Worm (Caenorhabditis elegans) whole organism, early embryonic: ENCODE results near the gene F42G2.7.

Experiments
- aly-1 ChIP-seq: sonication (generic microtip); optimal IDR thresholded peaks from 2 replicates; lab custom pipeline; 2016; ENCODE audit warnings: missing genetic modification characterization, missing compliant biosample characterization
- ama-1 ChIP-seq: fragments of 150-350 bp; optimal IDR thresholded peaks from 2 replicates; lab custom pipeline; 2014
- ceh-13 ChIP-seq: fragments of 200-800 bp; sonication (Bioruptor generic); optimal IDR thresholded peaks from 2 replicates; lab custom pipeline; 2018; ENCODE audit warnings: mild to moderate bottlenecking, missing genetic modification characterization, missing compliant biosample characterization
- ets-7 ChIP-seq: sonication (generic microtip); optimal IDR thresholded peaks from 2 replicates; lab custom pipeline; 2016; ENCODE audit warnings: missing genotype, missing genetic modification characterization, missing compliant biosample characterization
- flt-1 ChIP-seq: fragments of 200-800 bp; sonication (Bioruptor generic); IDR thresholded peaks from 2 replicates; pipeline ENCODE4 v1.3.6; 2022; ENCODE audit warnings: missing genetic modification characterization, missing compliant biosample characterization
- hmbx-1 ChIP-seq: sonication (generic microtip); optimal IDR thresholded peaks from 2 replicates; lab custom pipeline; 2016; ENCODE audit warnings: mild to moderate bottlenecking, missing genetic modification characterization, missing compliant biosample characterization
- hnd-1 ChIP-seq: sonication (generic microtip); optimal IDR thresholded peaks from 2 replicates; lab custom pipeline; 2016; ENCODE audit warnings: missing genetic modification characterization, missing compliant biosample characterization
- scrt-1 ChIP-seq: fragments of 200-800 bp; sonication (Bioruptor generic); IDR thresholded peaks from 2 replicates; pipeline ENCODE4 v1.3.6; 2022; ENCODE audit warnings: missing genetic modification characterization, missing compliant biosample characterization
- sea-1 ChIP-seq: fragments of 200-800 bp; sonication (Bioruptor generic); conservative IDR thresholded peaks from 2 replicates; pipeline ENCODE4 v1.3.6; 2022; ENCODE audit warnings: missing genetic modification characterization, missing compliant biosample characterization
- tbx-37 ChIP-seq: fragments of 200-800 bp; sonication (Bioruptor generic); conservative IDR thresholded peaks from 2 replicates; pipeline ENCODE4 v1.3.6; 2022; ENCODE audit warnings: missing genetic modification reagents, missing genetic modification characterization, missing compliant biosample characterization
- tra-4 ChIP-seq: sonication (generic microtip); optimal IDR thresholded peaks from 2 replicates; lab custom pipeline; 2017; ENCODE audit warnings: missing genetic modification characterization, missing compliant biosample characterization

- TF ChIP-seq ceh-13 (no peak), hmbx-1 (tag; lab: Kevin White, UChicago) (no peak), aly-1 (tag; lab: Kevin White, UChicago) (no peak), sea-1 (GFP tag; lab: Robert Waterston, UW) (no peak), tbx-37 (GFP tag; lab: Robert Waterston, UW) (no peak), ets-7 (no peak), ama-1 (lab: Kevin White, UChicago) (no peak), scrt-1 (GFP tag; lab: Robert Waterston, UW) (no peak), flt-1 (GFP tag; lab: Robert Waterston, UW) (no peak), hnd-1 (tag; lab: Kevin White, UChicago) (no peak), tra-4 (tag; lab: Kevin White, UChicago) (no peak)
Observed at ce11 chrII:2411555-2411954, 6.4 kb upstream of the F42G2.7 start.
